Worm (Caenorhabditis elegans) whole organism, L2 larva: ENCODE results near the gene F47B8.2.
A peak's percentile ranks its signal among the peaks of the same experiment; 100 is the strongest.

ENCODE experiments used
- snpc-4 ChIP-seq: fragments of 150-350 bp; optimal IDR thresholded peaks from 2 replicates; lab custom pipeline; 2014; ENCODE audit warnings: missing biosample characterization, missing genetic modification characterization
- zag-1 ChIP-seq: fragments of 150-350 bp; optimal IDR thresholded peaks from 2 replicates; lab custom pipeline; 2014; ENCODE audit warnings: missing biosample characterization, missing genetic modification characterization

F47B8.2 gene

DNA sequence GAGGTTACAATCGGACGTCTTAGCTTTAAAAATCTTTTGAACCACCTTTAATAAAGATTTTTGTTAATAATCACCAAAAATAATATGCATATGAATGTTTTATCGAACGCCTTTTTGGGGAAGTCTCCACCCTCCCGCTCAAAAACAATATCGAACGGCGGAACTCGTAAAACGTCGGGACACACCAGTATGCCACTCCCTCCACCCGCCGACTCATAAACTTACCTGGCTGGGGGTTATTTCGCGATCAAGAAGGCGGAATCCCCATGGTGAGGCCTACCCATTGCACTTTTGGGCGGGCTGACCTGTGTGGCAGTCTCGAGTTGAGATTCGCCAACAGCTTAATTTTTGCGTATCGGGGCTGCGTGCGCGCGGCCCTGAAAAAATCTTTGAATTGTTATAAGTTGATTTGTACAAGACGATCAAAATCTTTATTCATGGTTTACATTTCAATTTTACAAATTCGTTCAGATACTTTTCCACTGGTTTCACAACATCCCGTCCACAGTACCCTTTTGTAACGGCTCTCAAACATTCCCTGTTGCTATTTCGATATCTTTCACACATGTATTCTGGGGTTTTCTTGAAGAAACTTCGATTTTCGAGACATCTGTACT is 49.0 kb downstream of the F47B8.2 start:
- peak; percentile 22 for TF ChIP-seq snpc-4 (tag; lab: Kevin White, UChicago)
- TF ChIP-seq zag-1 (tag; lab: Kevin White, UChicago) = no peak
- TF ChIP-seq, all 48 proteins: peak for 1
